Fruit fly (Drosophila melanogaster) ovary, adult (tissue): ENCODE measurements around the gene ninaE.

Source experiments
- CG17801 ChIP-seq: fragments of 200-800 bp; optimal IDR thresholded peaks from 2 replicates; lab custom pipeline; 2019; ENCODE audit warnings: missing biosample characterization, mild to moderate bottlenecking, missing genetic modification characterization, moderate library complexity; ENCODE audit not compliant: partially characterized antibody

ninaE gene

DNA sequence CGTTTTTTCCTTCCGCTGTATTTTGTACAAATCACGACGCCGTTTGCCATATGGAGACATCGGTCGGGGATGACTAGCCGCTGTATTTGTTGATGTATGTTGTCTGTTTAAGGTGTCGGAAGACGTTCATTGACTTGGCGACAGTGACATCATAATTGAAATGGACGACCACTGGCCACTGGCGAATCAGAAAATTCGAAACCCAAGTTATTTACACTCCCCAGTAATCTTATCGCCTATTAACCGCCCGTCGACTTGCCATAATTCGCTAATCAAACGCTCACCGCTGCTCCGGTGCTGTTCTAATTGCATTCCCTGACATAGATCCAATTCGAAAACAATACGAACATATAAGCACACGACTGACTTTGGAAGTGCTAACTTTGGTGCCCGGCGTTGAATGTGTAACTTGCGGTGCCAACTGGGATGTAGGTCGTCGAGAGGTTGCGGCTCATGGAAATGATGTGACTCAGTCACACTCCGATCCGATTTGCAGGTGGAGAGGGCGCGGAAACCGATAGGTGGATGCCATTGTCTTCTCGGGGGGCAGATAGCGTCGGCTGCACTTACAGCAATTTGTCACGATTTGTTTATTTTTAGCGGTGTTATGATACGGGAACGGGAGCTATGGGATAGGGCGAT is 21.7 kb upstream of the ninaE start:
- TF ChIP-seq CG17801: no peak

DNA sequence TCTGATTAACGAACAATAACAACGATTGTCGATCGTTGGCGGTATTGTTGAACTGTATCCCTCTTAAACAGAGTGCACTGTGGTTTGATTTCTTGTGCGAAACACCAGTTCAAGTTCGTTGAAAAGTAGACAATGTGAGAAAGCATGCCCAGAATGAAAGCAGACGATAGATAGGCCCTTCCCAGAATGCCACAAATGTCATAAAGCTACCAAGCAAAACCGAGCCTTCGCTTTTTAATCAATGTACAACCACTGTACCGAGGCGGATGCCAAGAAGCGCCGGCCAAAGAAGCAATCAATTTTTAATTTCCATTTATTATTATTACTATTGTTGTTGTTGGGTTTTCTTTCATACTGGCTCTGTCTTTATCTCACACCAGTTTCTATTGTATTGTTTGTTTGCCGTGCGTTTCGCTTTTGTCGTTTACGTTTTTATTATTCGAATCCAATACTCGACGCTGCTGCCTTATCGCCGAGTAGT is 20.9 kb upstream of the ninaE start:
- TF ChIP-seq CG17801: no peak

DNA sequence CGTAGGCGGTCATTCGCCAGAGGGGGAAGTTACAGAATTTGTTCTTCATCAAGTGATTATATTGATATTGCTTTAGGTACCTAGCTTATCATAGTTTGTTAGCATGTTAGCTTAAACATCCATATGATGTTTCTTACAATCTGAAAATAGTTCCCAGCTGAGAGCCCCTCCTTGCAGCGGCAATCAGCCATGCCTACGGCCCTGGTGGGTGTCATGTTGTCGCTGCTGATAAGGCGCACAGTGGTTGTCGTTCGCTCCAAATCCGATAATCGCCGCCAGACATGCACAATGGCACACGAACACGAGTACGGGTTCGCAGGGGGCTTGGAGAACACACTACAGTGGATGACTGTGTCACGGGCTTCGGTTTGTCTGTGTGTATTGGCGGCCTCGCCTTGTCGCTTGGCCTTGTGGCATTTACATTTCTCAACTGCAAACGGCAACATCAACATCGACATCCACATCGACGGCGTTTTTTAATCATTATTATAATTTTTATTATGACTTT is 18.0 kb upstream of the ninaE start:
- TF ChIP-seq CG17801: peak; percentile 47

DNA sequence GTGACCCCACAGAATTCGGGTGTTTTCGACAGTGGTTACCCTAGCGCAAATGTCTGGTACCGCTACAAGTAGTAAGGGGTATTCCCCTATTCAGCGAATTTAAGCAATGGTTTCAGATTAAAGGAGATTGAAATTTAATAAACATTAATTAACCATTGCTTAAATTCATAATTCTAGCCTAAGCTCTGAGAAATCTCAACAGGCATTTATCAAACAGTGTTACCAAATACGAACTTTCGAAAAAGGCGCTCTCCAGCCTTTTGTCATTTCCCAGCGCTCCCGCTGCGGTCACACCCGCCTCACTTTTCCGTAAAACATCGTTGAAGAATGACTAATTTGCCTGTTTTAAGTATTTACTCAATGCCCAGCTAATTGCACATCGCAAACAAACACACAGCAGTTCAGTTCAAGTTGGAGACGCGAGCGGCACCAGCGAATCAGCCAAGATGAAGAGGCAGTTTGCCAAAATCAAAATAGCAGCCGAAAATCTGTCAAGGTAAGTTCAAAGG is 16.9 kb upstream of the ninaE start, which contains the start of the genes Surf6 and RhoGAP92B:
Gene Surf6 (minus strand): TSS at position 4 of the 509 bp plus-strand sequence.
Gene RhoGAP92B (plus strand): TSS at position 300 of the 509 bp plus-strand sequence.
- TF ChIP-seq CG17801: peak; percentile 72

DNA sequence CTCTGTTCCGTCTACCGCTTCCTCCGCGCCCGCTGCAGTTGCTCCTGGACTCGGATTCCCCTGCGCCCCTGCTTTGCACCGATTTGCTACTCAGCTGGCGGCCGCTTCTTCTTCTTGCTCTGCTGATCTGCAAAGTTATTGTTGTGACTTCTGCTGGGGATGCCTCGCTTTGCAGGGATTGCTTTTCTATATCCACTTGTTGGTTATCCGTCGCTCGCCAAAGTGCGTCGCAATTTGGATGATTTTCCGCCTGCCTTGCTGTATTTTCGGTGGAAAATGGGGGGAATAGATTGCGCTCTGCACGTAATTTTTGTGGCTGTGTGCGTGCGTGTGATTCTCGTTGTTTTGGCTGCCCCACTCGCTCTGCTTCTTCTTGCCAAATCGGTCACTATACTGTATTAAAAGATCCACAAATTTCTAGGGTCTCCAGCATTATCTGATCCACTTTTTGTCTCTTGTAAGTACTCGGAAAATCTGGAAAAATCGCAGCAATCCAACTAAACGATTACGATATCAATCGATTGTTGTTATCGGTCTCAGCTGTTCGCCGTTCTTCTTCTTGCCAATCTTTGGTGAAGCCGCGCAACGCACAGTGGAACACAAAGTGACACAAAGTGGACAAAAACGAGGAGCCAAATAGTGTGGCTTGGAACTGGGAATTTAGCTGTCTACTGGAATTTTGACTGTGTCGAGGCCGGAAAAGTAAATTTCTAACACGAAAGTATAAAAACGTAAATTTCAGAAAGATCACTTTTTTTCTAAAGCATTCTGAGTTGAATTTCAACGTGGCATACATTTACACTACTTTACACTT is 15.1 kb upstream of the ninaE start, which contains the start of gene ClpX:
Gene ClpX (minus strand): TSS at position 764 of the 814 bp plus-strand sequence.
- TF ChIP-seq CG17801: peak; percentile 54

DNA sequence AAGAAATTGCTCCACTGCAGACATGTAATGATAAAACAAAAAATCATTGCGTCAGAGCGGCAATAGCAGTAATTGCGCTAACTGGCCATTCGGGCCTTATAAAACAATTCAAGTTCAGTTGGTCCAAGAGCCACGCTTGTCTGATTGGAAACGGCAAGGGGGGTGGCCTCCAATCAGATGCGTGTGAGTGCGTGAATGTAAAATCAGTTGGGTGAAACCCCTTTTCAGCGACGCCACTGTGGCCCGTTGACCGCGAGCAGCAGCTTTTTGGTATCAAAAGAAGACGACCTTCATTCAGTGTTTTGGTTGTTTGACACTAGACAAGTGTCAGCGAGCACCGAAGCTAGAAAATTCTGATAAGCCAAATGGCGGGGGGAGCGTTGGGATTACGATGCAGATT is 14.3 kb upstream of the ninaE start:
- no peak for TF ChIP-seq CG17801

DNA sequence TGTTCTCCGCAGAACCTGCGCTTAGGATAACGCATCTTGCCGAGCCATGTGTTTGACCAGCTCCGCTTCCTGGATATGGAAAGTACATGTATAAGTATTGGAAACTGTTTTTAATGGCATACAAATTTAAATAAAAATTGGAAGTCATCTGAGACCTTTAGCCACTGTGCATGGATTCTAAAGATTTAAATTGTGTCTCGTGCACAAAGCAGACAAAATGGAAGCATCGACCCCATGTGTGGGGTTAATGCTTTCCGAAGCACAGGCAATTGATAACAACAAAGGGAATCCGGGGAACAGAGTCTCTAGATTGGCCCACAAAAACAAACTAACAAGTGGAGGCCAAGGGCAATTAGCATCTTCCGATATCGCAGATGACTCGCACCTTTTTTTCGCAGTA is 13.7 kb upstream of the ninaE start:
- TF ChIP-seq CG17801: no peak

DNA sequence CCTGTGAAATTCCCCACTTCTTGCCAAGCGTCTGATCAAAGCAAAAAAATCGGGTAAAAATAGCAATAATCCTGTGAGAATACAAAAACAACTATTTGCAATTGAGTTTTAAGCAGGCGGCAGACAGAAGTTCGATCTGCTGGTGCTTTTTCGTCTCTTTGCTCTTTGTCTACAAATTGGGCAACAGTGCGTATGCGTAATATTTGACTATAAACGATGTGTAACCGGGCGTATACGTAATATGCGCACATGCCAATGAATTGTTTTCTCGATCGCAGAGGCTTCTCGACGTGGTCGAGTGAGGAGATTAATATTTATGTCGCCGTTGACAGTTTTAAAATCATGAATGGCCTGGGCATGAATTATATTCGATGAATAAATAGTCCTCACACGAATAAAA is 7.3 kb upstream of the ninaE start:
- no peak for TF ChIP-seq CG17801

DNA sequence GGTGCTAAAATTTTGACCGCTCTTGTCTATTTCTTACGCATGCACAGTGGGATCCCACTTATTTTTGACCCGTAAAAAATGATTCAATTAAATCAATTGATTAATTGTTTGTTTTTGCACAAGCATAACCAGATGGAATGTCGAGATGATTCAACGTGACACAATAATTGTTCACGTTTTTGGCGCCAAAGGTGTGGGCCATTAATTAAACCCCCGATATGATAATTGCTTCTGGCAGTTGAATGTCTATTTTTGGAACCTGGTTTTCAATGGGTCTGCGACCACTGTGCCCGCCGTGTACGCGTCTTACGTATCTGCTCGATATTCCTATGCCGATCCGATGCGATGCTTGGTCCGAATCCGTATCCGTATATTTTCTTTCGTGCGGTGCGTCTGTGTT is 4.0 kb upstream of the ninaE start:
- TF ChIP-seq CG17801: peak; percentile 16

DNA sequence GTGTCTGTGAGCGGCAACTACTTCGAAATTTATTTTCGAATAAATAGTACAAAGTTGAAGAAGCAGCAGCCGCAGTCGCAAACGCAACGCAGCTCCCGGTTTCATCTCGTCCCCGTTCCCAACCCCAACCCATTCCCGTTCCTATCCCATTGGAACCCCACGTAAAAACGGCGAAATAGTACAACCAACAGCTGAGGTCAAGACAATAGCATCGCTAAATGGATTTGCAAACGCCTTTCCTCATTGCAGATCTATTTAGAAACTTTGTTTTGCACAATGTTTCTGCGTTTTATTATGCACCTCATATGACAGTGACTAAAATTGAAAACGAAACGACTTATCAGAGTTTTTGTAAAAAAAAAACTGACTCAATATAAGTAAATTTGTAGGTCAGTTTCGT is 3.4 kb upstream of the ninaE start:
- TF ChIP-seq CG17801: no peak

DNA sequence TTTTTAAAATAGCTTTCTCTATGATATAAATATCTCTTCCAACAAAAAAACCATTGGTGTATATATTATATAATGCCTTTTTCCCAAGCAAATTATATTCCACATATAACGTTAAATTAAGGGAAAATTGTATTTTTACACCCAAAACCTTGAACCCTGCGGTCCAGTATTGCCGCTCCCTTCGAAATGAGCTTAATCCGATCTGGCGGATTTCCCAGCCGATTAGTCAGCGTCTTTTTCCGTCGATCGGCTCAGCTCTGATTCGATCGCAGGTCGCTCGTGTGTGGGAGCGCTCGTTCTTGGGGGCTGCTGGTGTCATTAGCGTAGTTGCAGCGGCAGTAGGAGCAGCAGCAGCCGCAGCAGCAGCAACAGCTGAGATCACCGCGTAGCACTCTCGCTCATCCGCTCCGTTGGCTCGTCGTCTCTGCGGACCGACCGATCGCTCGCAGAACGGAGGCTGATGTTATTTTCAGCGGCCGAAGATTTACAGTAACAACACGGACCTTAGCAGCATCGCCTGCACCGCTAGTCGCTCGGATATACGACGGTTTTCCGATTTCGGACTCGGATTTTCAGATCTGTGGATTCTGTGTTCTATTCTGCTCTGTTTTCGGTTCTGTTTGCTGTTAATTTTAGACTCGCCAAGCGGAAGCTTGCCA is 2.5 kb upstream of the ninaE start, which contains the start of gene CG4733:
Gene CG4733 (plus strand): TSS at position 350 of the 659 bp plus-strand sequence.
- TF ChIP-seq CG17801: peak; percentile 2

DNA sequence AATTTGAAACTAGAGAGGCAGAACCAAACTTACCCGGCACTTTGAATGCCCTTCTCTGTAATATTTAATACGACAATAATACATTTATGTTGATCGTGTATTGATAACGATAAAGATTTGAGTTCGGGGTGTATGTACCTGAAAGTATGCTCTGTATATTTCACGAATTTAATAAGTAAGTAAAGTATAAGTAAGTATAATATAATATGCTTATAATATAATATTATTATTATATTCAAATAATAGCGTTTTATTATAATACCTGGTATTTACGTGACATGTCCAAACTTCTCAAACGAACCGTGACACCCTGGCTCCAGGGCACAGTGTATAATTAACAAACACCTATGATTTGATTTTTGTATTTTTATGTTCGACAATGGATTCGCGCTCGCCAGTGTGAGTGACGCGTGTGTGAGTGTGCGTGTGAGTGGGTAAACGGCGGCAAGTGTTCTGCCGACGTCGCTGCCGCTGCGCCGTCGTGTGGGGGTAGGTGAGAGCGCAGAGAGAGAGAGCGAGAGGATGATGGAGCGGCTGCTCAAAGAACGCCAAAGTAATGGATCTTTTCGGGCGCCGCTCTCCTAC is 1.7 kb upstream of the ninaE start:
- no peak for TF ChIP-seq CG17801

DNA sequence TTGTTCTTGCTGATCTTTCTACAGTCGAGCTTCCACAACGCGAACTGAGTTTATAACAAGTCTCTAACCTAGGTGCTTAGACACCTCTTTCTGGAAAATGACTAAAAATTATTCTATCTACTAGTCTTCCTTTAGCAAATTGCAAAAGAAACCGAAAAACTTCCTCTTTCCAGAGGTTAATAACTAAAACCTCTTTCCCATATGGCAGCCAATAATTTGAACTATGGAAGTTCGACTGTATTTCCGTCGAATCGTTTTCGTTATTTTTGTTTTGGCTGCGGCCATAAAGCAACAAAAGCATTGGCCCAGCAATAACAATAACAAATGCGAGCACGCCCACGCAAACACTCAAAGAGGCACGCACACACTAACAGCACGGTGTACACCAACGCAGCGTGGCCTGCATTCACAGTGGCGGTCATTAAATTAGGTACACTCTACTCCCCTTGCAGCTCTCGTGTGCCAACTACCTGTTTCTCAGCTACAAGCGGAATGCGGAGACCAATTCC is 7.5 kb downstream of the ninaE start:
- peak; percentile 84 for TF ChIP-seq CG17801

DNA sequence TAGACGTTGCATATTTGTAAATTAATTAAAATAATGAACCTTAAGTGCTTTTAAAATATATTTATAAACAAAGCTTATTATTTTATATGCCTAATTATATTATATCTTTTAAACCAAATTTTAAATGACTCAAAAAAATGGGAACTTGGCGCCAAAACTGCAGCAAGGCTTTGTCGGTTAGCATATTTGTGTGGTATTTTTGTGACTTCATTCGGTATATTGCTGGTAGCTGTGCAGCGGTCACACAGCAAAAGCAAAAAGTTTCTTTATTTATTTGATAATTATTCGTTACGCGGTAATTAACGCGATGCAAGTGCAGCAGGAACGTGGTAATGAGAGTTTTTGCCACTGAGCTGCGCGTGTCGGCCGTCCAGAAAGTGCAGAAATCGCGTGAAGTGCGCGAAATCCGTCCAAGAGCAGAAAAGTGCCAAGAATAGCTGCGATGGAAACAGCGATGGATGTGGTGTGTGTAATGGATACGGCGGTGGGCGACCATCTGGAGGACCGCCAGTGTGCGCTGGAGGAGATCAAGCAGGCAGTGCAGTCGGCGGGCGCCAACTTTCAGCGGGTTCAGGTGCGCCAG is 8.4 kb downstream of the ninaE start, which contains the start of gene Ask1:
Gene Ask1 (plus strand): TSS at position 250 of the 583 bp plus-strand sequence.
- no peak for TF ChIP-seq CG17801

DNA sequence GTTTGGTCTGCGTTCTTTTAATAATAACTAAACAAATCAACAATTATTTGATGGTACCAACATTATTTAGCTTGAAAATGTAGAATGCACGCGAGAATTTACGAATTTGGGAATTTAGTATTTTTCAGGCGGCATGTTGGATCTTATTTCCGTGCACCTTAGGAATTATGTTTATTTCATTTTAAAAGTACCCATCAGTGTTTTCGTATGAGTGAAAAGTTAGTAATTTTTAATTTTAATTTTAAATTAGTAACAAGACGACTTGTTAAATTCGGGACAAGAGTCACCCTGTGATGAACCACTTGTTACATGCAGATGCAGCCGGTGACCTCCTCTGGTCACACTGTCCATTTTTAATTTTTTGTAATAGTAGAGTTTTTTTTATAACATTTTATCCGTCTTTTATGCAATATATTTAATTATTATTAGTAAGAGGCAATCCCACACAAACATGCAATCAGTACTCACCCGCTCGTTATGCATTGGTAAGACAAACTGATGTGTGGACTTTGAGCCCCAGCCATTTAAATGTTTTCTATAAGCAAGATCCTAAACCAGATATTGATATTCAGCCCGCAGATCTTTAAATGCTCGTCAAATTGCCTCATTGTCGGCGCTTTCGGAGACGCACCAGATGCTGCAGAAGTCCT is 10.5 kb downstream of the ninaE start, which contains the start of the genes CG17186 and Arc42:
Gene CG17186 (minus strand): TSS at position 88 of the 650 bp plus-strand sequence.
Gene Arc42 (plus strand): TSS at position 311 of the 650 bp plus-strand sequence.
- TF ChIP-seq CG17801: peak; percentile 33
